Worm (Caenorhabditis elegans) whole organism, young adult: ENCODE data around the gene snu-23.

Experiments used
- F55B11.4 ChIP-seq: sonication (generic microtip); optimal IDR thresholded peaks from 2 replicates; lab custom pipeline; 2016; ENCODE audit warnings: missing compliant biosample characterization, missing genetic modification characterization, borderline replicate concordance; ENCODE audit not compliant: insufficient read depth
- F57C9.4 ChIP-seq: sonication (generic microtip); optimal IDR thresholded peaks from 2 replicates; lab custom pipeline; 2017; ENCODE audit warnings: mild to moderate bottlenecking, missing genetic modification characterization, missing compliant biosample characterization
- T26A5.8 ChIP-seq: sonication (generic microtip); optimal IDR thresholded peaks from 2 replicates; lab custom pipeline; 2016; ENCODE audit warnings: missing genetic modification characterization, missing compliant biosample characterization
- Y53F4B.3 ChIP-seq: fragments of 200-800 bp; sonication (Bioruptor generic); IDR thresholded peaks from 2 replicates; pipeline ENCODE4 v1.3.6; 2022; ENCODE audit warnings: missing genetic modification reagents, missing genetic modification characterization, missing compliant biosample characterization
- Y53G8AR.9 ChIP-seq: fragments of 200-800 bp; sonication (Bioruptor generic); conservative IDR thresholded peaks from 2 replicates; pipeline ENCODE4 v1.3.6; 2022; ENCODE audit warnings: missing genetic modification reagents, missing genetic modification characterization, missing compliant biosample characterization
- Y56A3A.18 ChIP-seq: fragments of 200-800 bp; sonication (Bioruptor generic); IDR thresholded peaks from 2 replicates; pipeline ENCODE4 v1.3.6; 2022; ENCODE audit warnings: missing genetic modification reagents, missing genetic modification characterization, missing compliant biosample characterization
- Y67H2A.10 ChIP-seq: fragments of 200-800 bp; sonication (Bioruptor generic); conservative IDR thresholded peaks from 2 replicates; pipeline ENCODE4 v1.3.6; 2022; ENCODE audit warnings: missing genetic modification reagents, missing genetic modification characterization, missing compliant biosample characterization
- Y95B8A.8 ChIP-seq: fragments of 200-800 bp; sonication (Bioruptor generic); IDR thresholded peaks from 2 replicates; pipeline ENCODE4 v1.3.6; 2022; ENCODE audit warnings: missing genetic modification reagents, missing genetic modification characterization, missing compliant biosample characterization
- aptf-2 ChIP-seq: fragments of 200-800 bp; sonication (Bioruptor generic); conservative IDR thresholded peaks from 2 replicates; pipeline ENCODE4 v1.3.6; 2022; ENCODE audit warnings: missing genetic modification reagents, missing genetic modification characterization, missing compliant biosample characterization
- atf-7 ChIP-seq: sonication (generic microtip); optimal IDR thresholded peaks from 2 replicates; lab custom pipeline; 2017; ENCODE audit warnings: mild to moderate bottlenecking, missing genetic modification characterization, missing compliant biosample characterization
- attf-3 ChIP-seq: fragments of 200-800 bp; sonication (Bioruptor generic); conservative IDR thresholded peaks from 2 replicates; pipeline ENCODE4 v1.3.6; 2022; ENCODE audit warnings: missing genetic modification reagents, missing genetic modification characterization, missing compliant biosample characterization
- attf-5 ChIP-seq: fragments of 200-800 bp; sonication (Bioruptor generic); optimal IDR thresholded peaks from 2 replicates; lab custom pipeline; 2018; ENCODE audit warnings: mild to moderate bottlenecking, missing genetic modification characterization, missing compliant biosample characterization
- bed-1 ChIP-seq: fragments of 200-800 bp; sonication (Bioruptor generic); IDR thresholded peaks from 2 replicates; pipeline ENCODE4 v1.3.6; 2022; ENCODE audit warnings: missing genetic modification reagents, missing genetic modification characterization, missing compliant biosample characterization
- cebp-1 ChIP-seq, 2 experiments: fragments of 200-800 bp in 1 of 2; sonication (Bioruptor generic) in 1 of 2; sonication (generic microtip) in 1 of 2; IDR thresholded peaks in 1 of 2; optimal IDR thresholded peaks in 1 of 2; 2 replicates each; pipeline versions ENCODE4 v1.3.6 to Lab custom; 2017 to 2022; ENCODE audit warnings: missing compliant biosample characterization in 2 of 2, missing genetic modification characterization in 2 of 2, mild to moderate bottlenecking in 1 of 2, missing genetic modification reagents in 1 of 2, moderate library complexity in 1 of 2
- ceh-40 ChIP-seq: fragments of 200-800 bp; sonication (Bioruptor generic); IDR thresholded peaks from 2 replicates; pipeline ENCODE4 v1.3.6; 2022; ENCODE audit warnings: missing genetic modification characterization, missing compliant biosample characterization
- chd-7 ChIP-seq: sonication (generic microtip); optimal IDR thresholded peaks from 2 replicates; lab custom pipeline; 2016; ENCODE audit warnings: mild to moderate bottlenecking, missing genetic modification characterization, moderate library complexity, missing compliant biosample characterization
- ets-4 ChIP-seq: fragments of 200-800 bp; sonication (Bioruptor generic); optimal IDR thresholded peaks from 2 replicates; lab custom pipeline; 2018; ENCODE audit warnings: mild to moderate bottlenecking, missing genetic modification characterization, missing compliant biosample characterization
- hrde-1 ChIP-seq: sonication (generic microtip); optimal IDR thresholded peaks from 2 replicates; lab custom pipeline; 2016; ENCODE audit warnings: missing genetic modification characterization, mild to moderate bottlenecking, missing compliant biosample characterization, moderate library complexity, missing genotype, missing genetic modification reagents, borderline replicate concordance
- hsf-1 ChIP-seq: fragments of 200-800 bp; sonication (Bioruptor generic); IDR thresholded peaks from 2 replicates; pipeline ENCODE4 v1.3.6; 2022; ENCODE audit warnings: missing genetic modification reagents, missing genetic modification characterization, missing compliant biosample characterization
- lag-1 ChIP-seq: fragments of 200-800 bp; sonication (Bioruptor generic); IDR thresholded peaks from 2 replicates; pipeline ENCODE4 v1.3.6; 2022; ENCODE audit warnings: missing genetic modification reagents, missing genetic modification characterization, missing compliant biosample characterization
- lin-54 ChIP-seq: fragments of 200-800 bp; sonication (Bioruptor generic); optimal IDR thresholded peaks from 2 replicates; lab custom pipeline; 2018; ENCODE audit warnings: mild to moderate bottlenecking, missing genetic modification characterization, missing compliant biosample characterization
- madf-3 ChIP-seq: fragments of 200-800 bp; sonication (Bioruptor generic); IDR thresholded peaks from 2 replicates; pipeline ENCODE4 v1.3.6; 2022; ENCODE audit warnings: missing genetic modification reagents, missing genetic modification characterization, missing compliant biosample characterization
- madf-6 ChIP-seq: fragments of 200-800 bp; sonication (Bioruptor generic); IDR thresholded peaks from 2 replicates; pipeline ENCODE4 v1.3.6; 2022; ENCODE audit warnings: missing genetic modification reagents, missing genetic modification characterization, missing compliant biosample characterization
- mel-28 ChIP-seq: sonication (generic microtip); optimal IDR thresholded peaks from 2 replicates; lab custom pipeline; 2016; ENCODE audit warnings: borderline replicate concordance, mild to moderate bottlenecking, missing genetic modification characterization, missing compliant biosample characterization
- nhr-80 ChIP-seq: sonication (generic microtip); optimal IDR thresholded peaks from 2 replicates; lab custom pipeline; 2016; ENCODE audit warnings: missing genetic modification characterization, missing compliant biosample characterization
- snpc-1.1 ChIP-seq: sonication (generic microtip); optimal IDR thresholded peaks from 2 replicates; lab custom pipeline; 2017; ENCODE audit warnings: missing genetic modification characterization, mild to moderate bottlenecking, missing compliant biosample characterization, antibody characterized with exemption, moderate library complexity, missing genotype, missing genetic modification reagents; ENCODE audit not compliant: insufficient read depth
- snpc-4 ChIP-seq, 5 experiments: fragments of 150-350 bp in 1 of 5; sonication (generic microtip) in 4 of 5; optimal IDR thresholded peaks; 2 replicates each; lab custom pipeline; 2014 to 2018; ENCODE audit warnings: missing genetic modification characterization in 5 of 5, missing biosample characterization in 3 of 5, antibody characterized with exemption in 2 of 5, mild to moderate bottlenecking in 2 of 5, missing compliant biosample characterization in 2 of 5, missing genotype in 2 of 5, moderate library complexity in 2 of 5, missing genetic modification reagents in 1 of 5
- tbx-9 ChIP-seq: sonication (generic microtip); optimal IDR thresholded peaks from 2 replicates; lab custom pipeline; 2016; ENCODE audit warnings: borderline replicate concordance, missing genetic modification characterization, inconsistent platforms, missing compliant biosample characterization
- tlf-1 ChIP-seq: fragments of 200-800 bp; sonication (Bioruptor generic); optimal IDR thresholded peaks from 2 replicates; lab custom pipeline; 2018; ENCODE audit warnings: mild to moderate bottlenecking, missing genetic modification characterization, missing compliant biosample characterization
- unc-130 ChIP-seq: sonication (generic microtip); optimal IDR thresholded peaks from 2 replicates; lab custom pipeline; 2016; ENCODE audit warnings: missing genetic modification reagents, missing genetic modification characterization, missing compliant biosample characterization
- zfh-2 ChIP-seq: fragments of 200-800 bp; sonication (Bioruptor generic); conservative IDR thresholded peaks from 2 replicates; pipeline ENCODE4 v1.3.6; 2022; ENCODE audit warnings: missing genetic modification reagents, missing genetic modification characterization, missing compliant biosample characterization
- ztf-18 ChIP-seq: sonication (generic microtip); optimal IDR thresholded peaks from 2 replicates; lab custom pipeline; 2016; ENCODE audit warnings: missing genotype, mild to moderate bottlenecking, missing genetic modification characterization, missing compliant biosample characterization
- ztf-26 ChIP-seq: sonication (generic microtip); optimal IDR thresholded peaks from 2 replicates; lab custom pipeline; 2017; ENCODE audit warnings: missing genetic modification characterization, missing compliant biosample characterization

snu-23 gene

ce11 chrIII:7790522-7790921, 20.6 kb upstream of the snu-23 start:
- TF ChIP-seq ztf-18: no peak
- TF ChIP-seq hsf-1: no peak
- TF ChIP-seq aptf-2 (GFP tag; lab: Robert Waterston, UW): no peak
- TF ChIP-seq nhr-80 (tag; lab: Kevin White, UChicago): no peak
- TF ChIP-seq atf-7 (tag; lab: Kevin White, UChicago): no peak
- no peak for TF ChIP-seq attf-3
- no peak for TF ChIP-seq hrde-1 (tag; lab: Kevin White, UChicago)
- TF ChIP-seq madf-6 (GFP tag; lab: Robert Waterston, UW): no peak

DNA sequence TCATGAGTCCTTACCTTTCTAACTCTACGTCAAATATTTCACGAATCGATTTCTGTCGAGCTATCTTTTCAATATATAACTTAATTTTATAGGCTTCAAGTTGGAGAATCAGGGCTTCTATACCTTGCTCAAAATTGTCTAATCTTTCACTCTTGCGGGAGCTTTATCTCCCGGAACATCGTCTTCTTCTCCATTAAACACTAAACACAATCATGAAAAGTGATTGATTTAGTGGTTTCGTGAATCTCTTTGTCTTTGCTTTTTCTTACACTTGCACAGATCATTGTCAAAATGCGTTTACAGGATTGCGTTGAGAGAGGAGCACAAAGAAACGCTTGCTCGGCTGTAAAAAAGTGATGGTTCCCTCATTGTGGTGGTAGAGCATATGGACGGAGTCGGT, 18.5 kb upstream of the snu-23 start:
- TF ChIP-seq Y53F4B.3 (GFP tag; lab: Robert Waterston, UW) (no peak), mel-28 (tag; lab: Kevin White, UChicago) (no peak), chd-7 (tag; lab: Kevin White, UChicago) (no peak), lin-54 (GFP tag; lab: Kevin White, UChicago) (no peak), F55B11.4 (tag; lab: Kevin White, UChicago) (no peak), Y95B8A.8 (no peak), zfh-2 (GFP tag; lab: Robert Waterston, UW) (no peak), Y53G8AR.9 (no peak), lag-1 (no peak)

ce11 chrIII:7784201-7784600, 14.3 kb upstream of the snu-23 start:
- TF ChIP-seq zfh-2 (GFP tag; lab: Robert Waterston, UW): no peak
- TF ChIP-seq ceh-40 (GFP tag; lab: Robert Waterston, UW): no peak
- no peak for TF ChIP-seq Y67H2A.10 (GFP tag; lab: Robert Waterston, UW)
- no peak for TF ChIP-seq madf-6 (GFP tag; lab: Robert Waterston, UW)
- TF ChIP-seq tlf-1 (GFP tag; lab: Kevin White, UChicago): no peak
- no peak for TF ChIP-seq hrde-1 (tag; lab: Kevin White, UChicago)
- no peak for TF ChIP-seq bed-1 (GFP tag; lab: Robert Waterston, UW)
- no peak for TF ChIP-seq Y56A3A.18 (GFP tag; lab: Robert Waterston, UW)
- TF ChIP-seq snpc-1.1 (tag; lab: Kevin White, UChicago): no peak
- no peak for TF ChIP-seq T26A5.8 (tag; lab: Kevin White, UChicago)
- no peak for TF ChIP-seq snpc-4 (GFP tag; optimal IDR thresholded peaks at IDR 0.05; lab: Kevin White, UChicago)
- TF ChIP-seq snpc-4 (tag; optimal IDR thresholded peaks at IDR 0.05; lab: Kevin White, UChicago): no peak

ce11 chrIII:7783354-7783753, 13.4 kb upstream of the snu-23 start, which contains the start of gene mab-5:
Gene mab-5 (minus strand): TSS chrIII:7783454.
- TF ChIP-seq F57C9.4 (tag; lab: Kevin White, UChicago): no peak
- TF ChIP-seq ztf-26 (tag; lab: Kevin White, UChicago): no peak
- TF ChIP-seq cebp-1 (GFP tag; IDR thresholded peaks at IDR 0.05; lab: Robert Waterston, UW): no peak
- no peak for TF ChIP-seq cebp-1 (tag; optimal IDR thresholded peaks at IDR 0.05; lab: Kevin White, UChicago)
- no peak for TF ChIP-seq Y53G8AR.9
- TF ChIP-seq unc-130 (GFP tag; lab: Kevin White, UChicago): no peak
- TF ChIP-seq attf-5 (GFP tag; lab: Kevin White, UChicago): no peak
- TF ChIP-seq ets-4: no peak
- no peak for TF ChIP-seq tbx-9 (tag; lab: Kevin White, UChicago)
- TF ChIP-seq chd-7 (tag; lab: Kevin White, UChicago): no peak
- TF ChIP-seq tlf-1 (GFP tag; lab: Kevin White, UChicago): no peak
- TF ChIP-seq madf-3 (GFP tag; lab: Robert Waterston, UW): no peak
- TF ChIP-seq, all 124 proteins: peak for 0
